Worm (Caenorhabditis elegans) whole organism, L4 larva: ENCODE measurements around the gene Y75B12A.2.

Experiments used
- F10B5.3 ChIP-seq: sonication (generic microtip); optimal IDR thresholded peaks from 2 replicates; lab custom pipeline; 2016; ENCODE audit warnings: mild to moderate bottlenecking, missing genetic modification characterization, missing compliant biosample characterization
- F44E2.7 ChIP-seq: fragments of 200-800 bp; sonication (Bioruptor generic); IDR thresholded peaks from 2 replicates; pipeline ENCODE4 v2.1.2; 2022; ENCODE audit warnings: missing genetic modification characterization, missing compliant biosample characterization
- T20F7.1 ChIP-seq: fragments of 200-800 bp; sonication (Bioruptor generic); optimal IDR thresholded peaks from 2 replicates; lab custom pipeline; 2018; ENCODE audit warnings: mild to moderate bottlenecking, missing genetic modification characterization, missing compliant biosample characterization
- Y75B8A.6 ChIP-seq: fragments of 200-800 bp; sonication (Bioruptor generic); IDR thresholded peaks from 2 replicates; pipeline ENCODE4 v1.3.6; 2022; ENCODE audit warnings: missing genetic modification reagents, missing genetic modification characterization, missing compliant biosample characterization
- arid-1 ChIP-seq: fragments of 200-800 bp; sonication (Bioruptor generic); conservative IDR thresholded peaks from 2 replicates; pipeline ENCODE4 v1.3.6; 2022; ENCODE audit warnings: missing genetic modification reagents, missing genetic modification characterization, missing compliant biosample characterization
- ceh-20 ChIP-seq: fragments of 200-800 bp; sonication (Bioruptor generic); IDR thresholded peaks from 2 replicates; pipeline ENCODE4 v1.3.6; 2022; ENCODE audit warnings: missing genetic modification reagents, missing genetic modification characterization, missing compliant biosample characterization
- ceh-82 ChIP-seq: sonication (generic microtip); optimal IDR thresholded peaks from 2 replicates; lab custom pipeline; 2017; ENCODE audit warnings: missing biosample characterization, missing genetic modification characterization
- ces-1 ChIP-seq: fragments of 150-350 bp; sonication (generic microtip); optimal IDR thresholded peaks from 4 replicates; lab custom pipeline; 2014; ENCODE audit warnings: missing biosample characterization, missing genetic modification reagents, missing genetic modification characterization
- cey-2 ChIP-seq: sonication (generic microtip); optimal IDR thresholded peaks from 3 replicates; lab custom pipeline; 2017; ENCODE audit warnings: missing genetic modification characterization, mild to moderate bottlenecking, missing compliant biosample characterization, antibody characterized with exemption, borderline replicate concordance; ENCODE audit not compliant: insufficient read depth
- dmd-8 ChIP-seq: fragments of 200-800 bp; sonication (Bioruptor generic); IDR thresholded peaks from 2 replicates; pipeline ENCODE4 v1.3.6; 2022; ENCODE audit warnings: missing genetic modification characterization, missing compliant biosample characterization
- dpl-1 ChIP-seq: fragments of 150-350 bp; optimal IDR thresholded peaks from 2 replicates; lab custom pipeline; 2014; ENCODE audit warnings: missing biosample characterization, missing genetic modification reagents, missing genetic modification characterization
- duxl-1 ChIP-seq: sonication (generic microtip); optimal IDR thresholded peaks from 2 replicates; lab custom pipeline; 2016; ENCODE audit warnings: mild to moderate bottlenecking, missing genetic modification characterization, moderate library complexity, missing compliant biosample characterization; ENCODE audit not compliant: poor library complexity
- egl-43 ChIP-seq: fragments of 200-800 bp; sonication (Bioruptor generic); IDR thresholded peaks from 2 replicates; pipeline ENCODE4 v1.3.6; 2022; ENCODE audit warnings: missing genetic modification reagents, missing genetic modification characterization, missing compliant biosample characterization
- hlh-11 ChIP-seq: fragments of 200-800 bp; sonication (Bioruptor generic); optimal IDR thresholded peaks from 2 replicates; lab custom pipeline; 2018; ENCODE audit warnings: mild to moderate bottlenecking, missing genetic modification characterization, missing compliant biosample characterization
- hmg-1.1 ChIP-seq: fragments of 200-800 bp; sonication (Bioruptor generic); IDR thresholded peaks from 2 replicates; pipeline ENCODE4 v1.3.6; 2022; ENCODE audit warnings: missing genetic modification reagents, missing genetic modification characterization, missing compliant biosample characterization
- jun-1 ChIP-seq: fragments of 150-350 bp; optimal IDR thresholded peaks from 2 replicates; lab custom pipeline; 2014; ENCODE audit warnings: missing biosample characterization, missing genetic modification reagents, missing genetic modification characterization
- lin-1 ChIP-seq: fragments of 200-800 bp; sonication (Bioruptor generic); IDR thresholded peaks from 2 replicates; pipeline ENCODE4 v1.3.6; 2022; ENCODE audit warnings: missing genetic modification reagents, missing genetic modification characterization, missing compliant biosample characterization
- lin-13 ChIP-seq: fragments of 150-350 bp; optimal IDR thresholded peaks from 2 replicates; lab custom pipeline; 2014; ENCODE audit warnings: missing biosample characterization, missing genetic modification reagents, missing genetic modification characterization
- lin-15B ChIP-seq: fragments of 150-350 bp; sonication (generic microtip); optimal IDR thresholded peaks from 3 replicates; lab custom pipeline; 2014; ENCODE audit warnings: missing biosample characterization, missing genetic modification characterization
- lin-38 ChIP-seq: fragments of 200-800 bp; sonication (Bioruptor generic); IDR thresholded peaks from 2 replicates; pipeline ENCODE4 v1.3.6; 2022; ENCODE audit warnings: missing genetic modification reagents, missing genetic modification characterization, missing compliant biosample characterization
- lir-3 ChIP-seq: sonication (generic microtip); optimal IDR thresholded peaks from 2 replicates; lab custom pipeline; 2016; ENCODE audit warnings: mild to moderate bottlenecking, missing genetic modification characterization, missing compliant biosample characterization
- lsy-2 ChIP-seq, 2 experiments: fragments of 150-350 bp in 1 of 2; sonication (generic microtip) in 1 of 2; optimal IDR thresholded peaks; 2 replicates each; lab custom pipeline; 2014 to 2017; ENCODE audit warnings: missing biosample characterization in 2 of 2, missing genetic modification characterization in 2 of 2
- mdt-29 ChIP-seq: fragments of 200-800 bp; sonication (Bioruptor generic); IDR thresholded peaks from 2 replicates; pipeline ENCODE4 v1.3.6; 2022; ENCODE audit warnings: missing genetic modification reagents, missing genetic modification characterization, missing compliant biosample characterization
- mes-2 ChIP-seq: sonication (generic microtip); optimal IDR thresholded peaks from 2 replicates; lab custom pipeline; 2016; ENCODE audit warnings: missing genotype, mild to moderate bottlenecking, missing genetic modification characterization, missing compliant biosample characterization; ENCODE audit not compliant: poor library complexity, severe bottlenecking
- nhr-11 ChIP-seq: fragments of 150-350 bp; optimal IDR thresholded peaks from 2 replicates; lab custom pipeline; 2014; ENCODE audit warnings: missing biosample characterization, missing genetic modification characterization
- nhr-237 ChIP-seq: sonication (generic microtip); optimal IDR thresholded peaks from 2 replicates; lab custom pipeline; 2017; ENCODE audit warnings: missing biosample characterization, missing genetic modification characterization
- nhr-28 ChIP-seq: fragments of 150-350 bp; optimal IDR thresholded peaks from 2 replicates; lab custom pipeline; 2014; ENCODE audit warnings: missing biosample characterization, missing genetic modification characterization
- nhr-48 ChIP-seq: sonication (generic microtip); optimal IDR thresholded peaks from 2 replicates; lab custom pipeline; 2016; ENCODE audit warnings: mild to moderate bottlenecking, missing genetic modification characterization, missing compliant biosample characterization
- nhr-6 ChIP-seq: fragments of 150-350 bp; optimal IDR thresholded peaks from 2 replicates; lab custom pipeline; 2014; ENCODE audit warnings: missing biosample characterization, missing genetic modification characterization
- nhr-77 ChIP-seq: fragments of 150-350 bp; optimal IDR thresholded peaks from 2 replicates; lab custom pipeline; 2014; ENCODE audit warnings: missing biosample characterization, missing genetic modification characterization
- php-3 ChIP-seq: fragments of 200-800 bp; sonication (Bioruptor generic); IDR thresholded peaks from 2 replicates; pipeline ENCODE4 v1.3.6; 2022; ENCODE audit warnings: missing genetic modification reagents, missing genetic modification characterization, missing compliant biosample characterization
- rbr-2 ChIP-seq: sonication (generic microtip); optimal IDR thresholded peaks from 2 replicates; lab custom pipeline; 2016; ENCODE audit warnings: missing genotype, missing genetic modification characterization, missing compliant biosample characterization
- sdz-12 ChIP-seq: fragments of 200-800 bp; sonication (Bioruptor generic); optimal IDR thresholded peaks from 2 replicates; lab custom pipeline; 2018; ENCODE audit warnings: mild to moderate bottlenecking, missing genetic modification characterization, missing compliant biosample characterization
- set-16 ChIP-seq: fragments of 200-800 bp; sonication (Bioruptor generic); IDR thresholded peaks from 2 replicates; pipeline ENCODE4 v1.3.6; 2022; ENCODE audit warnings: missing genetic modification reagents, missing genetic modification characterization, missing compliant biosample characterization
- skn-1 ChIP-seq: fragments of 150-350 bp; optimal IDR thresholded peaks from 2 replicates; lab custom pipeline; 2014; ENCODE audit warnings: missing biosample characterization, missing genetic modification characterization
- spr-1 ChIP-seq: sonication (generic microtip); optimal IDR thresholded peaks from 2 replicates; lab custom pipeline; 2016; ENCODE audit warnings: mild to moderate bottlenecking, missing genetic modification characterization, missing compliant biosample characterization
- tag-97 ChIP-seq: fragments of 200-800 bp; sonication (Bioruptor generic); IDR thresholded peaks from 2 replicates; pipeline ENCODE4 v1.3.6; 2022; ENCODE audit warnings: missing genetic modification characterization, missing compliant biosample characterization
- tra-1 ChIP-seq: fragments of 200-800 bp; sonication (Bioruptor generic); IDR thresholded peaks from 2 replicates; pipeline ENCODE4 v1.3.6; 2022; ENCODE audit warnings: missing genetic modification reagents, missing genetic modification characterization, missing compliant biosample characterization
- zfp-3 ChIP-seq: fragments of 200-800 bp; sonication (Bioruptor generic); conservative IDR thresholded peaks from 2 replicates; pipeline ENCODE4 v1.3.6; 2022; ENCODE audit warnings: missing genetic modification reagents, missing genetic modification characterization, missing compliant biosample characterization
- zip-2 ChIP-seq: fragments of 150-350 bp; optimal IDR thresholded peaks from 2 replicates; lab custom pipeline; 2014; ENCODE audit warnings: missing biosample characterization, missing genetic modification characterization
- ztf-11 ChIP-seq: fragments of 150-350 bp; optimal IDR thresholded peaks from 2 replicates; lab custom pipeline; 2014; ENCODE audit warnings: missing biosample characterization, missing genetic modification characterization

The Y75B12A.2 gene

DNA sequence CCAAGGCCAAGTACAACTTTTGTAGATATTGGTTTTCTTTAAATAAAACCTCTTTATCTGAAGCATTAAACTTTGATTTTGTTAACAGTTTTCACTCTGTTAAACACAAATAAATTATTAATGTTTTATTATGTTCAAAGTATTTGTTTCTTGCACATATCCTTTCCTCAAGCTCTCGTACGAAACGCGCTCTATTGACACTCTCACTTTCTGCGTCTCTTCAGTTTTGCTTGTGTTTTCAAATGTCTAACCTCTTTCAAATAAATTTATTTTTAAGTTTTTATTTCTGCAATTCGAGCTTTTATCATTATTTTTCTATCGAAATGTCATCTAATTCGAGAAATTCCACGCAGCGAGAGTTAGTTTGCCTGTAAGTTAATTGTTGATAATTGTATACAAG lies 34.4 kb downstream of the Y75B12A.2 start, which contains the start of gene K08F9.4:
Gene K08F9.4 (plus strand): TSS at position 222 of the 400 bp plus-strand sequence.
- TF ChIP-seq jun-1 (no peak), dmd-8 (GFP tag; lab: Robert Waterston, UW) (no peak), ces-1 (GFP tag; lab: Kevin White, UChicago) (no peak), nhr-11 (no peak), ceh-20 (no peak), T20F7.1 (peak; percentile 32), F44E2.7 (GFP tag; lab: Robert Waterston, UW) (no peak), tra-1 (GFP tag; lab: Robert Waterston, UW) (no peak), nhr-28 (tag; lab: Kevin White, UChicago) (peak; percentile 61), rbr-2 (tag; lab: Kevin White, UChicago) (no peak), skn-1 (no peak), php-3 (GFP tag; lab: Robert Waterston, UW) (no peak), mdt-29 (GFP tag; lab: Robert Waterston, UW) (no peak), dpl-1 (GFP tag; lab: Kevin White, UChicago) (peak; percentile 73), zfp-3 (GFP tag; lab: Robert Waterston, UW) (no peak), lin-15B (tag; lab: Kevin White, UChicago) (no peak), arid-1 (GFP tag; lab: Robert Waterston, UW) (no peak), nhr-237 (tag; lab: Kevin White, UChicago) (no peak), spr-1 (no peak), set-16 (GFP tag; lab: Robert Waterston, UW) (no peak), nhr-6 (tag; lab: Kevin White, UChicago) (peak; percentile 72), lin-38 (GFP tag; lab: Robert Waterston, UW) (peak; percentile 90), ceh-82 (no peak), Y75B8A.6 (GFP tag; lab: Robert Waterston, UW) (no peak), lsy-2 (tag; optimal IDR thresholded peaks at IDR 0.05; lab: Kevin White, UChicago) (no peak), zip-2 (tag; lab: Kevin White, UChicago) (no peak), mes-2 (tag; lab: Kevin White, UChicago) (peak; percentile 92), tag-97 (GFP tag; lab: Robert Waterston, UW) (no peak), lin-1 (GFP tag; lab: Robert Waterston, UW) (no peak), duxl-1 (peak; percentile 18), sdz-12 (GFP tag; lab: Kevin White, UChicago) (no peak), lin-13 (GFP tag; lab: Kevin White, UChicago) (peak; percentile 7), lir-3 (tag; lab: Kevin White, UChicago) (no peak), nhr-77 (tag; lab: Kevin White, UChicago) (no peak)

ce11 chrV:15147776-15148175 lies 38.4 kb downstream of the Y75B12A.2 start, which contains the start of gene T09F5.20:
T09F5.20 (minus strand) TSS chrV:15147876.
- TF ChIP-seq dpl-1 (GFP tag; lab: Kevin White, UChicago): no peak
- TF ChIP-seq nhr-28 (tag; lab: Kevin White, UChicago): no peak

DNA sequence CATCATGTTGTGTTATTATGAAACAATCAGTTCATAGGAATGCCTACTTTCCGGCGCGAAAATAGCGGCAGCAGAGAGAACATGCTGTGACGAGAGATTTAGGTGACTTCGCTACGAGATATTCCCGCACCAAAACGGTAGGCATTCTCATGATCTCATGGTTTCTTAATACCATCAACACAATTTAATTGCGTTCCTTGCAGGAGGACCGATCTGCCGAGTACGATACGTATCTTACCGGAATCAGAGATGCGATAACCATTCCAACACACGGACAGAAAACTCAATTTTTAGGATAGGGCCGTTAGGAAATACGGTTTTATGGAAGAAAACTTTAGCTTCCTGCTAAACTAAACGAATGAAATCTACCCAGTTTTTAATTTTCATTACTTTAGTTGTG lies 39.4 kb downstream of the Y75B12A.2 start, which contains the start of gene T09F5.1:
Gene T09F5.1 (plus strand): TSS at position 301 of the 400 bp plus-strand sequence.
- TF ChIP-seq hlh-11 (tag; lab: Kevin White, UChicago): no peak

ce11 chrV:15150176-15150575 lies 40.8 kb downstream of the Y75B12A.2 start:
- TF ChIP-seq egl-43 (GFP tag; lab: Robert Waterston, UW) (no peak), cey-2 (tag; lab: Kevin White, UChicago) (no peak), ztf-11 (tag; lab: Kevin White, UChicago) (no peak), nhr-48 (tag; lab: Kevin White, UChicago) (no peak), F10B5.3 (tag; lab: Kevin White, UChicago) (no peak), nhr-28 (tag; lab: Kevin White, UChicago) (no peak), hmg-1.1 (GFP tag; lab: Robert Waterston, UW) (no peak)
- TF ChIP-seq, all 104 proteins: peak for 0
